Fruit fly (Drosophila melanogaster) whole organism, embryonic: Measurements from ENCODE around the gene Pc.
A peak's percentile ranks its signal among the peaks of the same experiment; 100 is the strongest.

Source experiments
- ATbp ChIP-seq: fragments of 200-800 bp; sonication (Bioruptor generic); optimal IDR thresholded peaks from 2 replicates; lab custom pipeline; 2017; ENCODE audit warnings: missing biosample characterization, mild to moderate bottlenecking, missing genetic modification characterization, missing genetic modification reagents
- CG11093 ChIP-seq: fragments of 200-800 bp; sonication (Bioruptor generic); IDR thresholded peaks from 3 replicates; pipeline ENCODE4 v1.3.6; 2022; ENCODE audit warnings: missing biosample characterization, missing genetic modification characterization
- CG12155 ChIP-seq: fragments of 200-800 bp; sonication (Bioruptor generic); optimal IDR thresholded peaks from 3 replicates; lab custom pipeline; 2016; ENCODE audit warnings: missing biosample characterization, missing genetic modification characterization
- CG12219 ChIP-seq: fragments of 200-800 bp; sonication (Bioruptor generic); optimal IDR thresholded peaks from 3 replicates; lab custom pipeline; 2018; ENCODE audit warnings: missing biosample characterization, mild to moderate bottlenecking, missing genetic modification characterization
- CG13296 ChIP-seq: fragments of 200-800 bp; sonication (Bioruptor generic); optimal IDR thresholded peaks from 3 replicates; lab custom pipeline; 2018; ENCODE audit warnings: missing biosample characterization, mild to moderate bottlenecking, missing genetic modification characterization
- CG17802 ChIP-seq: fragments of 200-800 bp; sonication (Bioruptor generic); optimal IDR thresholded peaks from 2 replicates; lab custom pipeline; 2018; ENCODE audit warnings: missing biosample characterization, mild to moderate bottlenecking, missing genetic modification characterization, moderate library complexity
- CG18011 ChIP-seq: fragments of 200-800 bp; sonication (Bioruptor generic); optimal IDR thresholded peaks from 2 replicates; lab custom pipeline; 2017; ENCODE audit warnings: missing biosample characterization, missing genetic modification characterization, mild to moderate bottlenecking, moderate library complexity, missing genotype
- CG2712 ChIP-seq: fragments of 200-800 bp; optimal IDR thresholded peaks from 3 replicates; lab custom pipeline; 2019; ENCODE audit warnings: missing biosample characterization, mild to moderate bottlenecking, missing genetic modification characterization, moderate library complexity
- CG33557 ChIP-seq: fragments of 200-800 bp; sonication (Bioruptor generic); optimal IDR thresholded peaks from 2 replicates; lab custom pipeline; 2019; ENCODE audit warnings: missing biosample characterization, mild to moderate bottlenecking, missing genetic modification characterization, moderate library complexity
- CG5245 ChIP-seq: fragments of 200-800 bp; sonication (Bioruptor generic); optimal IDR thresholded peaks from 3 replicates; lab custom pipeline; 2016; ENCODE audit warnings: missing biosample characterization, missing genetic modification characterization
- D19A ChIP-seq: fragments of 200-800 bp; optimal IDR thresholded peaks from 3 replicates; lab custom pipeline; 2019; ENCODE audit warnings: missing biosample characterization, mild to moderate bottlenecking, missing genetic modification characterization, moderate library complexity
- Drgx ChIP-seq: fragments of 200-800 bp; sonication (Bioruptor generic); IDR thresholded peaks from 2 replicates; pipeline ENCODE4 v1.3.6; 2022; ENCODE audit warnings: missing biosample characterization, missing genetic modification characterization
- HLH4C ChIP-seq: fragments of 200-800 bp; sonication (Bioruptor generic); IDR thresholded peaks from 3 replicates; pipeline ENCODE4 v1.3.6; 2022; ENCODE audit warnings: missing biosample characterization, missing genetic modification characterization; ENCODE audit not compliant: partially characterized antibody
- HLHmδ ChIP-seq: fragments of 200-800 bp; sonication (Bioruptor generic); optimal IDR thresholded peaks from 2 replicates; lab custom pipeline; 2018; ENCODE audit warnings: missing biosample characterization, mild to moderate bottlenecking, missing genetic modification characterization, moderate library complexity
- Nf-YA ChIP-seq: fragments of 200-800 bp; sonication (Bioruptor generic); IDR thresholded peaks from 2 replicates; pipeline ENCODE4 v1.3.6; 2022; ENCODE audit warnings: missing biosample characterization, missing genetic modification characterization
- Nf-YC ChIP-seq: fragments of 200-800 bp; optimal IDR thresholded peaks from 3 replicates; lab custom pipeline; 2019; ENCODE audit warnings: missing biosample characterization, mild to moderate bottlenecking, missing genetic modification characterization, moderate library complexity
- Side ChIP-seq: fragments of 200-800 bp; sonication (Bioruptor generic); optimal IDR thresholded peaks from 2 replicates; lab custom pipeline; 2016; ENCODE audit warnings: missing biosample characterization, missing genetic modification characterization
- Sry-δ ChIP-seq: fragments of 200-800 bp; sonication (Bioruptor generic); optimal IDR thresholded peaks from 2 replicates; lab custom pipeline; 2016; ENCODE audit warnings: missing biosample characterization, missing genetic modification characterization
- YL-1 ChIP-seq: fragments of 200-800 bp; sonication (Bioruptor generic); optimal IDR thresholded peaks from 3 replicates; lab custom pipeline; 2017; ENCODE audit warnings: missing biosample characterization, mild to moderate bottlenecking, missing genetic modification characterization
- ase ChIP-seq: fragments of 200-800 bp; sonication (Bioruptor generic); IDR thresholded peaks from 3 replicates; pipeline ENCODE4 v1.3.6; 2022; ENCODE audit warnings: missing biosample characterization, missing genetic modification characterization
- az2 ChIP-seq: fragments of 200-800 bp; sonication (Bioruptor generic); optimal IDR thresholded peaks from 3 replicates; lab custom pipeline; 2016; ENCODE audit warnings: missing biosample characterization, missing genetic modification characterization
- crol ChIP-seq: fragments of 200-800 bp; sonication (Bioruptor generic); IDR thresholded peaks from 2 replicates; pipeline ENCODE4 v1.3.6; 2022; ENCODE audit warnings: missing biosample characterization, missing genetic modification characterization
- fd102C ChIP-seq: fragments of 200-800 bp; sonication (Bioruptor generic); optimal IDR thresholded peaks from 2 replicates; lab custom pipeline; 2018; ENCODE audit warnings: missing biosample characterization, mild to moderate bottlenecking, missing genetic modification characterization, moderate library complexity
- gce ChIP-seq: fragments of 200-800 bp; sonication (Bioruptor generic); IDR thresholded peaks from 3 replicates; pipeline ENCODE4 v1.3.6; 2022; ENCODE audit warnings: missing biosample characterization, missing genetic modification characterization
- grn ChIP-seq: fragments of 200-800 bp; sonication (Bioruptor generic); optimal IDR thresholded peaks from 3 replicates; lab custom pipeline; 2017; ENCODE audit warnings: missing biosample characterization, missing genetic modification characterization
- gt ChIP-seq: fragments of 200-800 bp; sonication (Bioruptor generic); IDR thresholded peaks from 2 replicates; pipeline ENCODE4 v1.3.6; 2022; ENCODE audit warnings: missing biosample characterization, missing genetic modification characterization
- knrl ChIP-seq: fragments of 200-800 bp; sonication (Bioruptor generic); IDR thresholded peaks from 3 replicates; pipeline ENCODE4 v1.3.6; 2022; ENCODE audit warnings: missing biosample characterization, missing genetic modification characterization; ENCODE audit not compliant: partially characterized antibody
- lov ChIP-seq, 2 experiments: fragments of 200-800 bp in 1 of 2; fragments of >200 bp in 1 of 2; sonication (Bioruptor generic) in 1 of 2; IDR thresholded peaks in 1 of 2; optimal IDR thresholded peaks in 1 of 2; 2 replicates in 1 of 2; 3 replicates in 1 of 2; pipeline versions ENCODE4 v1.3.6 to Lab custom; 2017 to 2022; ENCODE audit warnings: missing biosample characterization in 1 of 2, missing genetic modification characterization in 1 of 2
- sd ChIP-seq: fragments of 200-800 bp; sonication (Bioruptor generic); optimal IDR thresholded peaks from 3 replicates; lab custom pipeline; 2018; ENCODE audit warnings: missing biosample characterization, mild to moderate bottlenecking, missing genetic modification characterization, moderate library complexity
- sim ChIP-seq: fragments of 200-800 bp; sonication (Bioruptor generic); IDR thresholded peaks from 2 replicates; pipeline ENCODE4 v1.3.6; 2022; ENCODE audit warnings: missing biosample characterization, missing genetic modification characterization
- wek ChIP-seq: fragments of 200-800 bp; sonication (Bioruptor generic); optimal IDR thresholded peaks from 3 replicates; lab custom pipeline; 2018; ENCODE audit warnings: missing biosample characterization, mild to moderate bottlenecking, missing genetic modification characterization, moderate library complexity
- z ChIP-seq: fragments of 200-800 bp; sonication (Bioruptor generic); IDR thresholded peaks from 3 replicates; pipeline ENCODE4 v1.3.6; 2022; ENCODE audit warnings: missing biosample characterization, missing genetic modification characterization
- zfh2 ChIP-seq: fragments of 200-800 bp; sonication (Bioruptor generic); optimal IDR thresholded peaks from 2 replicates; lab custom pipeline; 2016; ENCODE audit warnings: missing biosample characterization, missing genetic modification characterization

Gene Pc

dm6 chr3L:21363926-21364537 lies 46.2 kb upstream of the Pc start:
- TF ChIP-seq Side (GFP tag; lab: Kevin White, UChicago), result no peak
- TF ChIP-seq sim (GFP tag; lab: Robert Waterston, UW), result 0 out of 2 replicates have a peak, but pooled peaks have one; percentile 6
- peak; percentile 41; the same call in 1 of the 3 replicates for TF ChIP-seq CG11093
- TF ChIP-seq ase, result 0 out of 3 replicates have a peak, but pooled peaks have one; percentile 7
- TF ChIP-seq sd (tag; lab: Kevin White, UChicago), result no peak
- no peak for TF ChIP-seq CG17802 (tag; lab: Kevin White, UChicago)
- peak; percentile 92 for TF ChIP-seq Drgx
- peak; percentile 7; the same call in 1 of the 3 replicates for TF ChIP-seq gce (GFP tag; lab: Robert Waterston, UW)
- TF ChIP-seq HLH4C, result 0 out of 3 replicates have a peak, but pooled peaks have one; percentile 11
- TF ChIP-seq, all 482 proteins: peak for 6

- TF ChIP-seq knrl (GFP tag; lab: Robert Waterston, UW), result no peak
- no peak for TF ChIP-seq z (GFP tag; lab: Robert Waterston, UW)
- no peak for TF ChIP-seq wek
- TF ChIP-seq CG2712 (tag; lab: Kevin White, UChicago), result no peak
- no peak for TF ChIP-seq zfh2 (GFP tag; lab: Kevin White, UChicago)
- no peak for TF ChIP-seq gt (GFP tag; lab: Robert Waterston, UW)
- no peak for TF ChIP-seq CG12219 (GFP tag; lab: Kevin White, UChicago)
- TF ChIP-seq HLHmδ (GFP tag; lab: Kevin White, UChicago), result no peak
- no peak for TF ChIP-seq Nf-YC (tag; lab: Kevin White, UChicago)
- TF ChIP-seq CG13296 (GFP tag; lab: Kevin White, UChicago), result no peak
- no peak for TF ChIP-seq Sry-δ
- no peak for TF ChIP-seq CG33557 (GFP tag; lab: Kevin White, UChicago)
- no peak for TF ChIP-seq CG5245 (GFP tag; lab: Kevin White, UChicago)
Observed at dm6 chr3L:21359879-21360278, 42.1 kb upstream of the Pc start, which contains the start of gene CG32440. CG32440 (plus strand) TSS chr3L:21360179.

DNA sequence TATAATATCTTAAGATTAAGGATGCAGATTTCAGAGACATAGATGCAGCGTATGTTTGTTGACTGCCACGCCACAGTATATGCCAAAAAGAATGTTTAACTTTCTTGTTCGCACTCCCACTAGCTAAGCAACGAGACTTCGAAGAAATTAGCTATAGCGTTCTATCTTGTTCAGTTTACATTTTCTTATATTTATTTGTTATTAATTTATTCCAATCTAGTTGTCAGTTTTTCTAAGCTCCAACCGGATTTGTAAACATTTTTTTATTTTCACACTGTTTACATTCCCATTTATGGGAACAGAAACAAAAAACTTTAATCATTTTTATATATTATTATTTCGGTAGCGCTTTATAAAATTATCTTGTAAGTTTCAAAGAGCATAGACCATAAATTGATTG lies 39.6 kb upstream of the Pc start, which contains the start of gene CG32437:
Gene CG32437 (plus strand): TSS at position 301 of the 400 bp plus-strand sequence.
- TF ChIP-seq crol (GFP tag; lab: Robert Waterston, UW) (no peak), az2 (GFP tag; lab: Kevin White, UChicago) (no peak), fd102C (no peak), CG18011 (GFP tag; lab: Kevin White, UChicago) (no peak), lov (optimal IDR thresholded peaks at IDR 0.05; lab: Kevin White, UChicago) (no peak), lov (GFP tag; IDR thresholded peaks at IDR 0.05; lab: Robert Waterston, UW) (no peak), ATbp (no peak), YL-1 (no peak), CG12155 (GFP tag; lab: Kevin White, UChicago) (no peak), grn (GFP tag; lab: Kevin White, UChicago) (no peak), wek (no peak)

DNA sequence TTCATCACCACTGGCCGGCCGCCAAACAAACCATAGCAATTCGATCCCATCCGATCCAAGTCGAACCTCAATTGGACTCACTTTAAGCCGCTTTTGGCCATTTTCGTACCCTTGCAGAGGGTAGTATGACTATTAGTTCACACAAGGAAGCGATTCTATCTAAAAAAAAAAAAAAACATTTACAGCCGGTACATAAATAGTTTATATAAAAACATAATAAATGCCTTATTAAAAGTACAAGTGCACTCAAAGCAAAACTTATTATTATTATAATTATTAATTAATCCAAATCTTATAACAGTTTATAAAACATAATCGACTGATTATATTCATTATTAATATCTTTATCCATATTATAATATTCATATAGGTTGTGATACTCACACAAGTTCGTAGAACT lies 38.6 kb upstream of the Pc start, which contains the start of gene CG12971:
Gene CG12971 (minus strand): TSS at position 101 of the 400 bp plus-strand sequence.
- no peak for TF ChIP-seq Nf-YA (GFP tag; lab: Robert Waterston, UW)
- peak; percentile 33 for TF ChIP-seq D19A (tag; lab: Kevin White, UChicago)
